Fruit fly (Drosophila melanogaster) whole organism, embryonic: ENCODE data around the gene SmD1.

Experiments used
- Abd-B ChIP-seq: fragments of 200-800 bp; sonication (Bioruptor generic); optimal IDR thresholded peaks from 2 replicates; lab custom pipeline; 2018; ENCODE audit warnings: missing biosample characterization, mild to moderate bottlenecking, missing genetic modification characterization, moderate library complexity
- Atf-2 ChIP-seq: fragments of 200-800 bp; sonication (Bioruptor generic); optimal IDR thresholded peaks from 2 replicates; lab custom pipeline; 2016; ENCODE audit warnings: missing biosample characterization, missing genetic modification characterization
- Atf6 ChIP-seq: fragments of 200-800 bp; sonication (Bioruptor generic); IDR thresholded peaks from 2 replicates; pipeline ENCODE4 v1.3.6; 2022; ENCODE audit warnings: missing biosample characterization, missing genetic modification characterization
- C15 ChIP-seq: fragments of 200-800 bp; sonication (Bioruptor generic); IDR thresholded peaks from 3 replicates; pipeline ENCODE4 v1.3.6; 2022; ENCODE audit warnings: missing biosample characterization, missing genetic modification characterization
- CG10366 ChIP-seq: fragments of 200-800 bp; sonication (Bioruptor generic); IDR thresholded peaks from 2 replicates; pipeline ENCODE4 v1.3.6; 2022; ENCODE audit warnings: missing biosample characterization, missing genetic modification characterization
- CG10543 ChIP-seq: fragments of 200-800 bp; sonication (Bioruptor generic); optimal IDR thresholded peaks from 3 replicates; lab custom pipeline; 2017; ENCODE audit warnings: missing biosample characterization, mild to moderate bottlenecking, missing genetic modification characterization, moderate library complexity
- CG11696 ChIP-seq: fragments of 200-800 bp; sonication (Bioruptor generic); IDR thresholded peaks from 2 replicates; pipeline ENCODE4 v1.3.6; 2022; ENCODE audit warnings: missing biosample characterization, missing genetic modification characterization
- CG13287 ChIP-seq: fragments of 200-800 bp; sonication (Bioruptor generic); IDR thresholded peaks from 2 replicates; pipeline ENCODE4 v1.3.6; 2022; ENCODE audit warnings: missing biosample characterization, missing genetic modification characterization; ENCODE audit not compliant: partially characterized antibody
- CG14441 ChIP-seq: fragments of 200-800 bp; sonication (Bioruptor generic); IDR thresholded peaks from 2 replicates; pipeline ENCODE4 v1.3.6; 2022; ENCODE audit warnings: missing biosample characterization, missing genetic modification characterization
- CG1603 ChIP-seq: fragments of 200-800 bp; sonication (Bioruptor generic); optimal IDR thresholded peaks from 2 replicates; lab custom pipeline; 2019; ENCODE audit warnings: missing biosample characterization, mild to moderate bottlenecking, missing genetic modification characterization, moderate library complexity
- CG18619 ChIP-seq: fragments of 200-800 bp; sonication (Bioruptor generic); optimal IDR thresholded peaks from 3 replicates; lab custom pipeline; 2017; ENCODE audit warnings: missing biosample characterization, mild to moderate bottlenecking, missing genetic modification characterization
- CG18764 ChIP-seq: fragments of 200-800 bp; sonication (Bioruptor generic); optimal IDR thresholded peaks from 3 replicates; lab custom pipeline; 2016; ENCODE audit warnings: missing biosample characterization, missing genetic modification characterization
- CG2116 ChIP-seq: fragments of 200-800 bp; sonication (Bioruptor generic); optimal IDR thresholded peaks from 3 replicates; lab custom pipeline; 2018; ENCODE audit warnings: missing biosample characterization, mild to moderate bottlenecking, missing genetic modification characterization
- CG32767 ChIP-seq: fragments of 200-800 bp; sonication (Bioruptor generic); IDR thresholded peaks from 2 replicates; pipeline ENCODE4 v1.3.6; 2022; ENCODE audit warnings: missing biosample characterization, missing genetic modification characterization
- CG43689 ChIP-seq: fragments of 200-800 bp; sonication (Bioruptor generic); IDR thresholded peaks from 2 replicates; pipeline ENCODE4 v1.3.6; 2022; ENCODE audit warnings: missing biosample characterization, missing genetic modification characterization
- CG4617 ChIP-seq: fragments of 200-800 bp; sonication (Bioruptor generic); optimal IDR thresholded peaks from 3 replicates; lab custom pipeline; 2016; ENCODE audit warnings: missing biosample characterization, missing genetic modification characterization, borderline replicate concordance
- CG4854 ChIP-seq: fragments of 200-800 bp; sonication (Bioruptor generic); optimal IDR thresholded peaks from 2 replicates; lab custom pipeline; 2016; ENCODE audit warnings: missing biosample characterization, missing genetic modification characterization, inconsistent platforms
- CG7987 ChIP-seq: fragments of 200-800 bp; sonication (Bioruptor generic); optimal IDR thresholded peaks from 2 replicates; lab custom pipeline; 2018; ENCODE audit warnings: missing biosample characterization, mild to moderate bottlenecking, missing genetic modification characterization, moderate library complexity
- CG8281 ChIP-seq: fragments of 200-800 bp; sonication (Bioruptor generic); optimal IDR thresholded peaks from 2 replicates; lab custom pipeline; 2018; ENCODE audit warnings: missing biosample characterization, mild to moderate bottlenecking, missing genetic modification characterization, moderate library complexity
- CG8478 ChIP-seq: fragments of >200 bp; optimal IDR thresholded peaks from 2 replicates; lab custom pipeline; 2018
- CTCF ChIP-seq: fragments of 200-800 bp; sonication (Bioruptor generic); optimal IDR thresholded peaks from 2 replicates; lab custom pipeline; 2017; ENCODE audit warnings: missing biosample characterization, mild to moderate bottlenecking, missing genetic modification characterization, moderate library complexity
- D19B ChIP-seq: fragments of 200-800 bp; sonication (Bioruptor generic); optimal IDR thresholded peaks from 2 replicates; lab custom pipeline; 2017; ENCODE audit warnings: missing biosample characterization, mild to moderate bottlenecking, missing genetic modification characterization
- Dp ChIP-seq: fragments of 200-800 bp; sonication (Bioruptor generic); optimal IDR thresholded peaks from 2 replicates; lab custom pipeline; 2018; ENCODE audit warnings: missing biosample characterization, mild to moderate bottlenecking, missing genetic modification characterization, moderate library complexity
- HLH3B ChIP-seq: fragments of 200-800 bp; sonication (Bioruptor generic); IDR thresholded peaks from 2 replicates; pipeline ENCODE4 v1.3.6; 2022; ENCODE audit warnings: missing biosample characterization, missing genetic modification characterization
- HLH54F ChIP-seq: fragments of 200-800 bp; sonication (Bioruptor generic); optimal IDR thresholded peaks from 3 replicates; lab custom pipeline; 2016; ENCODE audit warnings: missing biosample characterization, missing genetic modification characterization
- Med ChIP-seq: fragments of 200-800 bp; sonication (Bioruptor generic); peaks from one replicate; lab custom pipeline; 2016; ENCODE audit warnings: missing biosample characterization, missing genetic modification characterization, mild to moderate bottlenecking, inconsistent platforms, moderate library complexity
- Nf-YB ChIP-seq: fragments of 200-800 bp; sonication (Bioruptor generic); optimal IDR thresholded peaks from 3 replicates; lab custom pipeline; 2019; ENCODE audit warnings: missing biosample characterization, mild to moderate bottlenecking, missing genetic modification characterization, moderate library complexity
- Scr ChIP-seq: fragments of 200-800 bp; sonication (Bioruptor generic); IDR thresholded peaks from 2 replicates; pipeline ENCODE4 v1.3.6; 2022; ENCODE audit warnings: missing biosample characterization, missing genetic modification characterization; ENCODE audit not compliant: partially characterized antibody
- Vsx1 ChIP-seq: fragments of 200-800 bp; sonication (Bioruptor generic); optimal IDR thresholded peaks from 2 replicates; lab custom pipeline; 2017; ENCODE audit warnings: missing biosample characterization, mild to moderate bottlenecking, missing genetic modification characterization, missing genetic modification reagents
- ash1 ChIP-seq: fragments of 200-800 bp; sonication (Bioruptor generic); optimal IDR thresholded peaks from 2 replicates; lab custom pipeline; 2018; ENCODE audit warnings: missing biosample characterization, mild to moderate bottlenecking, missing genetic modification characterization
- bigmax ChIP-seq: fragments of 200-800 bp; sonication (Bioruptor generic); optimal IDR thresholded peaks from 2 replicates; lab custom pipeline; 2018; ENCODE audit warnings: missing biosample characterization, mild to moderate bottlenecking, missing genetic modification characterization
- bsh ChIP-seq, 2 experiments: fragments of 200-800 bp; sonication (Bioruptor generic); optimal IDR thresholded peaks; 2 replicates each; lab custom pipeline; 2017 to 2018; ENCODE audit warnings: mild to moderate bottlenecking in 2 of 2, missing biosample characterization in 2 of 2, missing genetic modification characterization in 2 of 2, moderate library complexity in 1 of 2
- dimm ChIP-seq: fragments of 200-800 bp; sonication (Bioruptor generic); IDR thresholded peaks from 2 replicates; pipeline ENCODE4 v1.3.6; 2022; ENCODE audit warnings: missing biosample characterization, missing genetic modification characterization
- dm ChIP-seq: fragments of 200-800 bp; sonication (Bioruptor generic); optimal IDR thresholded peaks from 3 replicates; lab custom pipeline; 2016; ENCODE audit warnings: missing biosample characterization, missing genetic modification characterization
- ems ChIP-seq: fragments of 200-800 bp; sonication (Bioruptor generic); optimal IDR thresholded peaks from 3 replicates; lab custom pipeline; 2016; ENCODE audit warnings: missing biosample characterization, missing genetic modification characterization
- ewg ChIP-seq: fragments of 200-800 bp; sonication (Bioruptor generic); optimal IDR thresholded peaks from 3 replicates; lab custom pipeline; 2017; ENCODE audit warnings: mild to moderate bottlenecking, missing biosample characterization, missing genetic modification reagents, missing genetic modification characterization
- fd102C ChIP-seq: fragments of 200-800 bp; sonication (Bioruptor generic); optimal IDR thresholded peaks from 2 replicates; lab custom pipeline; 2018; ENCODE audit warnings: missing biosample characterization, mild to moderate bottlenecking, missing genetic modification characterization, moderate library complexity
- gce ChIP-seq: fragments of 200-800 bp; sonication (Bioruptor generic); IDR thresholded peaks from 3 replicates; pipeline ENCODE4 v1.3.6; 2022; ENCODE audit warnings: missing biosample characterization, missing genetic modification characterization
- gfzf ChIP-seq: fragments of 200-800 bp; sonication (Bioruptor generic); optimal IDR thresholded peaks from 2 replicates; lab custom pipeline; 2016; ENCODE audit warnings: missing biosample characterization, mild to moderate bottlenecking, missing genetic modification characterization, moderate library complexity
- kay ChIP-seq: fragments of 200-800 bp; sonication (Bioruptor generic); optimal IDR thresholded peaks from 2 replicates; lab custom pipeline; 2016; ENCODE audit warnings: missing biosample characterization, missing genetic modification characterization
- lab ChIP-seq: fragments of 200-800 bp; sonication (Bioruptor generic); optimal IDR thresholded peaks from 3 replicates; lab custom pipeline; 2017; ENCODE audit warnings: missing biosample characterization, missing genetic modification characterization, mild to moderate bottlenecking, moderate library complexity, missing genetic modification reagents
- nau ChIP-seq: fragments of 200-800 bp; sonication (Bioruptor generic); optimal IDR thresholded peaks from 3 replicates; lab custom pipeline; 2017; ENCODE audit warnings: missing biosample characterization, mild to moderate bottlenecking, missing genetic modification characterization, missing genetic modification reagents
- ranshi ChIP-seq: fragments of 200-800 bp; sonication (Bioruptor generic); IDR thresholded peaks from 2 replicates; pipeline ENCODE4 v1.3.6; 2022; ENCODE audit warnings: missing biosample characterization, missing genetic modification characterization
- row ChIP-seq: fragments of 200-800 bp; sonication (Bioruptor generic); IDR thresholded peaks from 3 replicates; pipeline ENCODE4 v1.3.6; 2022; ENCODE audit warnings: missing biosample characterization, missing genetic modification characterization
- salm ChIP-seq: fragments of 200-800 bp; sonication (Bioruptor generic); optimal IDR thresholded peaks from 2 replicates; lab custom pipeline; 2018; ENCODE audit warnings: missing biosample characterization, mild to moderate bottlenecking, missing genetic modification characterization
- sc ChIP-seq, 3 experiments: fragments of >200 bp in 2 of 3; fragments of 200-800 bp in 1 of 3; sonication (Bioruptor generic) in 1 of 3; optimal IDR thresholded peaks; 2 replicates in 2 of 3; 3 replicates in 1 of 3; lab custom pipeline; 2017; ENCODE audit warnings: mild to moderate bottlenecking in 1 of 3, missing biosample characterization in 1 of 3, missing genetic modification characterization in 1 of 3, missing genetic modification reagents in 1 of 3
- slou ChIP-seq: fragments of 200-800 bp; sonication (Bioruptor generic); optimal IDR thresholded peaks from 3 replicates; lab custom pipeline; 2016; ENCODE audit warnings: missing biosample characterization, missing genetic modification characterization
- stc ChIP-seq: fragments of 200-800 bp; sonication (Bioruptor generic); IDR thresholded peaks from 2 replicates; pipeline ENCODE4 v1.3.6; 2022; ENCODE audit warnings: missing biosample characterization, missing genetic modification characterization
- tin ChIP-seq: fragments of 200-800 bp; sonication (Bioruptor generic); optimal IDR thresholded peaks from 3 replicates; lab custom pipeline; 2016; ENCODE audit warnings: missing biosample characterization, missing genetic modification characterization
- trh ChIP-seq: fragments of 200-800 bp; sonication (Bioruptor generic); optimal IDR thresholded peaks from 2 replicates; lab custom pipeline; 2016; ENCODE audit warnings: missing biosample characterization, missing genetic modification characterization
- zen ChIP-seq: fragments of 200-800 bp; sonication (Bioruptor generic); optimal IDR thresholded peaks from 3 replicates; lab custom pipeline; 2018; ENCODE audit warnings: missing biosample characterization, mild to moderate bottlenecking, missing genetic modification characterization, moderate library complexity
- zfh2 ChIP-seq: fragments of 200-800 bp; sonication (Bioruptor generic); optimal IDR thresholded peaks from 2 replicates; lab custom pipeline; 2016; ENCODE audit warnings: missing biosample characterization, missing genetic modification characterization

Gene SmD1

DNA sequence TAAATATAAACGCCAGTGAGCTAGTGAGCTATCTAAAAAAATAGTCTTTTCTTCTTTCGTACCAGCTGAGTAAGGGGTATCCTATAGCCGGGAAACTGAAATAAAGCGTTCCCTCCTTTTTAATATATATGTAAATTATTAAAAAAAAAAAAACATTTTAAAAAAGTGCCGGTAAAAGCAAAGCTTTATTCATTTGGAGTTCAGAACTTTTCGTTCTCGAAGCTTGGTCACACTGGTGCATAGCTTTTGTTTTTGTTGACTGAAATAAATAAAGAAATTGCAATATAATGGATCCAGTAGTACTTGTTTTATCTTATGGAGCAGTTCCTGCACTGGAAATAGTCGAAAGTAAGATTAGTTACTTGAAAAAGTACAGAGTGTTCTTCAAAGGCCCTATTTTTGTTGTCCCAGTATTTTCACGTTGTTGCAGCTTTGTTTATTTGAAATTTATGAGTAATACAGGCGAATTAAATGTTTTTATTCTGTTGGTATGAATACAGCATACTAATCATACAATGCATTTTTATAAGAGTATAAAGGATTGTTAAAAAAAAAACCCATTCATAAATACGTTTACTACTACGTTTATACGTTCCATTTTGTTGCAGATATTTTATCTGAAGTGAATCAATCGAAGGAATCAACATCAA is 10.8 kb upstream of the SmD1 start, which contains the start of gene CG32109 (continued):
- TF ChIP-seq Dp (peak; percentile 61), gfzf (GFP tag; lab: Kevin White, UChicago) (peak; percentile 57), sc (optimal IDR thresholded peaks at IDR 0.05; lab: Kevin White, UChicago) (no peak), sc (GFP tag; optimal IDR thresholded peaks at IDR 0.05; lab: Kevin White, UChicago) (no peak), CG18764 (GFP tag; lab: Kevin White, UChicago) (no peak), CG43689 (no peak), zfh2 (no peak), CG4617 (GFP tag; lab: Kevin White, UChicago) (peak; percentile 18), Vsx1 (GFP tag; lab: Kevin White, UChicago) (no peak), Atf6 (GFP tag; lab: Robert Waterston, UW) (no peak), stc (no peak), dimm (GFP tag; lab: Robert Waterston, UW) (no peak), CG18619 (GFP tag; lab: Kevin White, UChicago) (no peak), bigmax (GFP tag; lab: Kevin White, UChicago) (no peak), trh (no peak), CG8478 (lab: Kevin White, UChicago) (no peak), CG4854 (GFP tag; lab: Kevin White, UChicago) (no peak), dm (GFP tag; lab: Kevin White, UChicago) (no peak), CG2116 (GFP tag; lab: Kevin White, UChicago) (no peak), HLH3B (GFP tag; lab: Robert Waterston, UW) (no peak), ewg (no peak), CG7987 (GFP tag; lab: Kevin White, UChicago) (no peak), CG1603 (tag; lab: Kevin White, UChicago) (no peak), D19B (GFP tag; lab: Kevin White, UChicago) (peak; percentile 31), ems (GFP tag; lab: Kevin White, UChicago) (no peak), Abd-B (no peak), zen (tag; lab: Kevin White, UChicago) (no peak), fd102C (no peak), ranshi (GFP tag; lab: Robert Waterston, UW) (no peak), ash1 (GFP tag; lab: Kevin White, UChicago) (no peak), CG14441 (GFP tag; lab: Robert Waterston, UW) (no peak), kay (GFP tag; lab: Kevin White, UChicago) (no peak), CG10366 (GFP tag; lab: Robert Waterston, UW) (no peak), tin (GFP tag; lab: Kevin White, UChicago) (no peak), Atf-2 (no peak), salm (tag; lab: Kevin White, UChicago) (no peak), CG8281 (tag; lab: Kevin White, UChicago) (no peak), CG10543 (GFP tag; lab: Kevin White, UChicago) (no peak)

DNA sequence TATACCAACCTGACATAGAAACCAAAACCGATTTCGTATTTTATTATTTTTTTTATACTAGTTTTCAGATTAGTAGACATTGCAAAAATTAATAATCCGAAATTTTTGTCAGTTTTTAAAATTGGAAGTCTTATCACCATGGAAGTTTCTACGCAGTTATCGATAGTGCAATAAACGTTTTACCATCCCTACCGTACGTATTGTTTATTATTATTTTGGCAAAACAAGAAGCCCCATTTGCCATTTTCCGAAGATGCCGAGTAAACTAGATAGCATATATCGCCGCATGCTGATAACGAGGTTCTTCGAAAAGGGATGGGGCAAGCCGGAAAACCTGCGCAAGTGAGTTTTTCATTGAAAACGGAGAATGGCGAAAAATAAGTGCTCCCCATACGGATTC is 7.2 kb upstream of the SmD1 start, which contains the start of gene CG32112:
TSS of gene CG32112 (plus strand) at position 111 of the 400 bp plus-strand sequence.
- TF ChIP-seq gce (GFP tag; lab: Robert Waterston, UW) (no peak), C15 (GFP tag; lab: Robert Waterston, UW) (no peak), bsh (GFP tag; optimal IDR thresholded peaks at IDR 0.05; lab: Kevin White, UChicago) (no peak), CG32767 (no peak), CTCF (GFP tag; lab: Kevin White, UChicago) (no peak), CG11696 (GFP tag; lab: Robert Waterston, UW) (no peak), HLH54F (GFP tag; lab: Kevin White, UChicago) (no peak), nau (GFP tag; lab: Kevin White, UChicago) (no peak), row (GFP tag; lab: Robert Waterston, UW) (peak; percentile 47; the same call in 1 of the 3 replicates), Scr (GFP tag; lab: Robert Waterston, UW) (peak; percentile 82), lab (GFP tag; lab: Kevin White, UChicago) (no peak), Nf-YB (GFP tag; lab: Kevin White, UChicago) (no peak), CG13287 (GFP tag; lab: Robert Waterston, UW) (peak; percentile 85), slou (GFP tag; lab: Kevin White, UChicago) (no peak), Med (GFP tag; lab: Kevin White, UChicago) (peak; percentile 52), zen (tag; lab: Kevin White, UChicago) (no peak), trh (no peak)
